Fruit fly (Drosophila melanogaster): ENCODE results near the gene Ythdc1.

DNA sequence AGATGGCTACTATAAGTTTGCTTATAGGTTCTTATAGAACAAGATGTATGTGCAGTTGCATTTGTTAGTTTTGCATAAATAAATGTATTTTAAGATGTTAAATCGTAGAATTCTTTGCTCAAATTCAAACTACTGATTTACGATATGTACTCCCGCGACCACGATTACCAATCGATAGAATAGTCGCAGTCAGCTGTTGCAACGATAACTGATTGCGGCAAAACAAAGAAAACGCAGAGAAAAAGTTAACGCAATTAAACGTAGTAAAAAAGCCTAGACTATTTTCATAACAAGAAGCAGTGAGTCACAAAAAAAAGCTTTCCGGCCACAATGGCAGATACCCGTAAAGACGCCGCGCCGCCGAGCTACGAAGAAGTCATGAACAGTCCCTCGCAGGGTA lies 2.6 kb upstream of the Ythdc1 start, which contains the start of gene CG12012:
- TF ChIP-seq ttk (optimal IDR thresholded peaks at IDR 0.05) (no peak), h (optimal IDR thresholded peaks at IDR 0.05) (no peak)

Data from Kc167 (cell line).